Fruit fly (Drosophila melanogaster): ENCODE results near the gene CG16711.

CG16711 gene

DNA sequence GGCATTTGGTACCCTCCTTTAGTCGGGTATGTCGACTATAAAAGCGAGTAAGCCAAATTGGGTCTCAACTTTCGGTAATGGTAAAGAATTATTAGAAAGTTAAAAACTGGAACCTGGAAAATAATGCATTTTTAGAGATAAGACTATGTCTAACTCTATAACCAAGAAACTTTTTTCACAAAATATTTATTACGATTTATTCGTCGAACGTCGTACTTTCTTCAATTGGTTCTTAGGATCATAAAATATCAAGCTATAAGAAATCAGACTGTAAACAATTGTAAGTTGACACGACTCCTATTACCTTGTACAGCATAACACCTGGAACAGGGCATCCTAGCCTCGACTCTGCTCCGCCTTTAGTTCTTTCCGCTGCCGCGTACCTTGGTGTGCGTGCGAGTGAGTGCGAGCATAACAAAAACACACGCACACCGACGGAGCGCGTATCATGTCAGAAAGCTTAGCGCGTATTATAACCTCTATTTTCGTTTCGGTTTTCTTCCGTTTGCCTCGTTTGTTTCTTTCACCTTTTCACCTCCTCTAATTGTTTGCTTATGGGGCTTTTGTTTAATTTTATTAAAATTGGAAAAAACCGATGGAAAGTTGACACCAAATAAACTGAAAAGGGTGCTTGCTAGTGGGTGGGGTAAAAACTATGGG, 11.1 kb upstream of the CG16711 start:
- peak; percentile 41 for TF ChIP-seq CG17801 (GFP tag; optimal IDR thresholded peaks at IDR 0.05; ENCODE audit: partially characterized antibody)

DNA sequence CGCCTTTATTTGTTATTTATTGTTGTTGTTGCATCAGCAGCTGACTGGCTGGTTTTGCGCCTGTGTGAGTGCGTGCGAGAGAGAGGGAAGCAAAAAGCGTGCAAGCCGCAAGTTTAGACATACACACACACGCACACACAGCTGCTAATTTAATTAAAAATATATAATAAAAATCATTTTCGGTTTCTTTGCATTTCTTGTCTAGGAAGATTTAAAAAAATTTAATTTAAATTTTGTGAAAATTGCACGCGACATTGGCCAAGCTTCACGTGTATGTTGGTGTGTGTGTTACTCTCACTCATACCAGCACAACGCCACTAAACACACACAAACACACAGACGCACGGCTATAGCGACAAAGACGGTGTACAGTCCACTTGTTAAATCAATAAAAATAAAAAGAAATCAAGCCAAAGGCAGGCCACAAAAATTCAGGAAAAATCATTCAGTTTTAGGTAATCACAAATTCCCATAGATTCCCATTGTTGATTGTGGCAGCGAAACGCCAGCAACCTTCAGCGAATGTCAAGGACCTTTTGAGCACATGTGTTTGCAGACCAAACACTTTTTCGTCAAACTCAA, 10.5 kb upstream of the CG16711 start:
- TF ChIP-seq CG17801 (GFP tag; optimal IDR thresholded peaks at IDR 0.05; ENCODE audit: partially characterized antibody): no peak

DNA sequence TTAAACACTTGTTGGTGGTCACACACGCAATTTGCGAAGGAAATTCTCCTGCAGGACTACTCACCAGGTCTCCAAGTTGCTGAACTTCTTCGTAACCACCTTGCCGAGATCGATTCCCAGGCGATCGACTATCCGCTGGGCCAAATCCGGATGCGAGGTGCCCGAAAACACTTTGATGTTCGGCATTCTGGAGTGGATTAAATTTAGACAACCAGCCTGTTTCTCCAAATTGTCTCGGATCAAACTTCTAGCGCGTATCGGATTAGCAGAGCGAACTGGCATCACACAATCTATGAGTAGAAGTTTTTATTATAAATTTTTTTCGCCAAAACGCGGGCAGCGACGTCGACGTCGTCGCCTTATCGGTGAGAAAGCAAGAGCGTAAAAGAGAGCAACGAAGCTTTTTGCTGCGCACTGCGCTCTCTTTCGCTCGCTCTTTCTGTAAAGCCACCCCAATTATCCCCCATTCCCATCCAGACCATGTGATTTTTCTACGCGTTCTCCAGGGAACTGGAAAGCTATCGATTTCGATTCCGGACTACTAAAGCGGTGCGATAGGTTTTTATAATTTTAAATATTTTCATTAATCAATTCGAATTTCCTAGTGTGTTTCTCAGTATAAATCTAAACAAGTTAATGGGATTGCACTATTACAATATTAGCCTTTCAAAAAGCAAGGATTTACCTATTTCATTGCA, 9.8 kb upstream of the CG16711 start:
- no peak for TF ChIP-seq CG17801 (GFP tag; optimal IDR thresholded peaks at IDR 0.05; ENCODE audit: partially characterized antibody)

DNA sequence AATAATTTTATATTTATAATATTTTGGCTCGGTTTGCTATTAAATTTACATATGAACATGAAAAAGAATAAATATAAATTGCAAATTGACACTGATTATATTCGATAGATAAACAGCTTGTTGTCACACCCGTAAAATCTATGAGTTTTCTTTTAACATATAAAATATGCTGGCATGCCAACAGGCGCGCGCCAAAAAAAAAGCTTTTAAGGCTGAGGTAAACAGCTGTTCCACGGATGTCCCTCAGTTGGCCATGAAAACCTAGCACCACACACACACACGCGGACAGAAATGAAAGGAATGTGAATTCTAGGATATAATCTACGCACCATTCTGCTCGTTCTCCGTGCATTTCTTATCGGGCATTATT, 9.3 kb upstream of the CG16711 start:
- TF ChIP-seq CG17801 (GFP tag; optimal IDR thresholded peaks at IDR 0.05; ENCODE audit: partially characterized antibody): no peak

DNA sequence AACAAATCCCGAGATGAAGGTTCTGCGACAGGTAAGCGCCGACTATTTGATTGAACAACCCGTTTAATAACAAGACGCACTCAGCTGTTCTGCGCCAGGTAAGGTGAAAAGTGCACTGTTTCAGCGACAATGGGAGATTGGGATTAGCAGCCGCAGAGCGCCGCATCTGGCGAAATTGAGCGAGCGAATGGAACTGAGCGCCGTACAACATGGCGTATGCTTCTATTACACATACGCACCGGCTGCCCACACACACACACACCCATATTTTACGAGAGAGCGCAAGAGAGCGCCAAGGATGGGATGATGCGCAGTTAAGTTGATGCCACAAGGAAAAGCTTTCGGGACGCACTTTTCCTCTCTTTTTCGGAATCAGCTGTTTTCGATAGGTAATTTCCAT, 8.9 kb upstream of the CG16711 start:
- no peak for TF ChIP-seq CG17801 (GFP tag; optimal IDR thresholded peaks at IDR 0.05; ENCODE audit: partially characterized antibody)

DNA sequence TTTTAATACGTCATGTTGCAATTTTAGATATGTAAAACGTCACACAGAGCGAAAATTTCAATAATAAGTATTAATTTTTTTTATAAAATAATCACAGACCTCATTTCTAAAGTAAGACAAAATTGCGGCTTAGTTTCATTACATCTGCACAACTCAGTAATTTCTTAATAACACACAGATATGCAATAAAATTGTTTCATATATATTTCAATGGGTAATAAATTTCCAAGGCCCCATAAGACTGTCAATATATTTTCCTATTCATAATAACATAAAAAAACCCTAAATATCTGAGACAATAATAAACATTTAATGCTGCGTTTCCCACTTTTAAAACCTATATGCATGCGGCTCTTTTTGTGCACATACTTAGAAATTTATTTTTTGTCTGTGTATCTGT, 8.5 kb upstream of the CG16711 start:
- TF ChIP-seq CG17801 (GFP tag; optimal IDR thresholded peaks at IDR 0.05; ENCODE audit: partially characterized antibody): no peak

DNA sequence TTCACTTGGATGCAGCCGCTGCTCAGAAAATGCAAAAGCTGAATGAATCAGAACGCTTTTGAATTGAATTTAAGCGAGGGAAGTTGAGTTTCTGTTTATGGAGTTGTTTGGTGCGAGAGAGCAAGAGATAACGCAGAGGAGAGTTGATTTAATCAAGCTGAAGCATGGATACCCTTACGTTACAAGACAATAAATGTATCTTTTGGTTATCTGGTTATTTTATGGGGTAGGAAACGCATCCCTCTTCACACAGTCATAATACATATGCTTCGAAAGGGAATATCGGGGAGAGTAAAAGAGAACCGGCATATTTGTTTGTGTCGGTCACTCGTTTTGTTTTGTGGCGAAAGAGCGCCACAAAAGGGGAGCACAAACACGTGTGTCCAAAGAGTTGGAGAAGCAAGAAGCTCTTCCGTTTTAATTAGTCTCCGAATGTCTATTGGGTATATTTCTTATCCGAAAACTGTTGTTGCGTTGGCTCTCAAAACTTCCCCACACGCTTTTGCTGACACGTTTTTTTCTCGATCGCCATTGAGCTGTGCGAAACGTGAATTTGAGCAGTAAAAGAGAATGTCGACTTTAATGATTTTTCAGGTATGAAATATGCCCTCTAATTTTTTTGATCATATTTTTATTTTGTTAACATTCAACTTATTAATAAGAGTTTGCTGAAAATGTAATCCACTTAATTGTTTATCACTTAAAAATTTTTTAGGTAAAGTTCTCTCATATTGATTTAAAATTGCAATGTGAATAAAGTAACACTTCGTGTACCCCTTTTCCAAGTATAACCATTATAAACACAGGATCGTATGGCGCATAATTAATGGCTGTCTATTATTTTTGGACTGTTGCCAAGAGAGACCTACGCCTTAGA, 7.2 kb upstream of the CG16711 start, which contains the start of gene Prps:
TSS of gene Prps (minus strand) at position 51 of the 877 bp plus-strand sequence.
- peak; percentile 68 for TF ChIP-seq CG17801 (GFP tag; optimal IDR thresholded peaks at IDR 0.05; ENCODE audit: partially characterized antibody)

DNA sequence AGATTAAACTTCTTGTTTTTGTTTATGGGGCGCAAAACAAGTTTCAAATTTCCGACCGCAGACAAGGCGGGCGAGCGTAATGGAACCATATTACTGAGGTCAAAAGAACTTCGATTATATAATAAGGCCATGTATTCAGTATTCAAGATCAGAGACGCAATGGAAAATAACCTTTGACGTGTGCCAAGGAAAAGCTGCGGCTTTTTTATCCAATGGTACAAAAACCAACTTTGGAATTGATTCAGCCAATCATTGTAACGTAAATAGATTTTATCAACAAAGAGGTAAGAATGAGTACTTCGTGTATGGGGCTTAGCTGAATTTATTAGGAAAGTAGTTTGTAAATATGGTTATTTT, 6.6 kb upstream of the CG16711 start:
- no peak for TF ChIP-seq CG17801 (GFP tag; optimal IDR thresholded peaks at IDR 0.05; ENCODE audit: partially characterized antibody)

DNA sequence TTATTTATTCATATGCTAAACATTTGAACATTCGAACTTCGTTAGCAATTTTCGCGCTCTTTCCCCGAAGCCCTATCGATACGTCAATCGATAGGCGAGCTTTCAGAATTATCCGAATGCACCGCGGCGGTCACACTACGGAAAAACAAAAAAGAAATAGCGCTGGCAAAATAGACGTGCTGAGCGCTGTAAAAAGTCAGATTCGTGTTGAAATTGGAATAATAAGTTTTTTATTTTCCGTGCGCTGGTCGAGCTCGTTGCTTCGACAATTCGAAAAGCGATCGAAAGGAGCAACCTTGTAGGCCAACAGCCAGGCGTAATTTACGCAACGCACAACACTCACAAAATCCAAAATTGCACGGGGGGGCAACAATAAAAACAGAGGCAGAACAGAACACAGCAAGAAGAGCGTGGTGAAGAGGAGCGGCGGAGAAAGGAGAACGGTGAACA, 5.9 kb upstream of the CG16711 start, which contains the start of gene Ubc4:
TSS of gene Ubc4 (plus strand) at position 144 of the 450 bp plus-strand sequence.
- peak; percentile 44 for TF ChIP-seq CG17801 (GFP tag; optimal IDR thresholded peaks at IDR 0.05; ENCODE audit: partially characterized antibody)

DNA sequence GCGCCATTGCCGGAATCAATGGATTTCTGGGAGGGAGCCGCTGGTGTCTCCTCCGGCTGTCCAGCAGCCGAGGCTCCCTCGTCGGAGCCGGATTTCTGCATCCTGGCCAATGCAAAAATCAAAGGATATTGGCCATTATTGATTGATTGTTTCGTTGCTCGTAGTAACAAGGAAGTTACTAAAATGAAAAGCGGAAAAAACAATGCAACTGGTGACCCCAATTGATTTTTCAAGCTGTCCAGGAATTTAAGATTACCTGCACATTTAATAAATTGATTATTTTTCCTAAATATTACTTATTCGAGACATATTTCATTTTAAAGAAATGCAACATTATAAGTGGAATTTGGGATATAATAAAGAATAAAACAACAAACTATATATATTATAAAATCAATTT, 636 bp upstream of the CG16711 start, which contains the start of gene CG6761:
TSS of gene CG6761 (minus strand) at position 101 of the 400 bp plus-strand sequence.
- TF ChIP-seq CG17801 (GFP tag; optimal IDR thresholded peaks at IDR 0.05; ENCODE audit: partially characterized antibody): no peak

DNA sequence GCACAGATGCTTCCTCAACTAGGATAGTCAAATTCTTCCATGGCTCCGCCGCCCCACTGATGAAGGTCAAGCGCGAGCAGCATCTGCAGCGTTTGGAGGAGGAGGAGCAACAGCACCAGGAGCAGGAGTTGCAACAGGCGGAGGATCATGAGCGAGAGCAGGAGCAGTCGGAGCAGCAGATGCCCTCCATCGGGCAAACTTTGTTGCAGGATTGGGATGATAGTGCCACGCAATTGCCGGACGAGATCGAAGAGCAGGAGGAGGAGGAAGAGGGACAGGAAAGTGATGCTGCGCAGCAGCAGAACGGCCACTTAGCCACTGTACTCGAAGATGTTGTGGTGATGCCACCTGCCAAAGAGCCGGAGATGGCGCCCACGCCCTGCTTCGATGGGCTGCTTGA, 1.5 kb downstream of the CG16711 start:
- no peak for TF ChIP-seq CG17801 (GFP tag; optimal IDR thresholded peaks at IDR 0.05; ENCODE audit: partially characterized antibody)

DNA sequence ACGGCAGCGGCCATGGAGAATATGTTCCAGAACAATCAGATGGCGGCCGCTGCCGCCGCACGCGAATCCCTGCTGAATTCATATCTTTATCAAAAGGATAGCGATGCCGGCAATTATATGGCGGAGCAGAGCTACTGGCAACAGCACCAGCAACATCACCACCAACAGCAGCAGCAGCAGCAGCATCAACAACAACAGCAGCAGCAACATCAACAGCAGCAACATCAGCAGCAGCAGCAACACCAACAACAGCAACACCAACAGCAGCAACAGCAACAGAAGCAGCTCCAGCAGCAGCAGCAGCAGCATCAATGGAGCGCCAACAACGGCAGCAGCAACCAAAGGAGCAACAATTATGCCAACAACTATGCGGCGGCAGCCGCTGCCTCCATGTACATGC, 4.7 kb downstream of the CG16711 start:
- no peak for TF ChIP-seq CG17801 (GFP tag; optimal IDR thresholded peaks at IDR 0.05; ENCODE audit: partially characterized antibody)

DNA sequence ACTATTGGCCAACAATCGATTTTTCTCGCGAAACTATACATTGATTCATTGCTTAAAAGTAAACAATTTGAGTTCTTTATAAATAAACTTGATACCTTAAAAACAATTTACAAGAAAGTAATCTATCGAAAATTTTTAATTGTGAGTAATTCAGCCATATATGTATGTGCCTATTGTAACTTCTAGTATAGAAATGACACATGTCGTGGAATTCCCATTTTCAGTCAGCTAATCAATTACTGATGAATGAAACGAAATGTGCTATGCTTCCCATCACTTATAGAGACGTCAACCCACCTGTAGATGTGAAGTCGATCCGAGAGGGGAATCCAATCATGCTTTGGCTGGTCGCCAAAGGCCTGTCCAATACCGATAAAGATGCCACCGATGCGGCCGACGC, 7.1 kb downstream of the CG16711 start:
- TF ChIP-seq CG17801 (GFP tag; optimal IDR thresholded peaks at IDR 0.05; ENCODE audit: partially characterized antibody): no peak

DNA sequence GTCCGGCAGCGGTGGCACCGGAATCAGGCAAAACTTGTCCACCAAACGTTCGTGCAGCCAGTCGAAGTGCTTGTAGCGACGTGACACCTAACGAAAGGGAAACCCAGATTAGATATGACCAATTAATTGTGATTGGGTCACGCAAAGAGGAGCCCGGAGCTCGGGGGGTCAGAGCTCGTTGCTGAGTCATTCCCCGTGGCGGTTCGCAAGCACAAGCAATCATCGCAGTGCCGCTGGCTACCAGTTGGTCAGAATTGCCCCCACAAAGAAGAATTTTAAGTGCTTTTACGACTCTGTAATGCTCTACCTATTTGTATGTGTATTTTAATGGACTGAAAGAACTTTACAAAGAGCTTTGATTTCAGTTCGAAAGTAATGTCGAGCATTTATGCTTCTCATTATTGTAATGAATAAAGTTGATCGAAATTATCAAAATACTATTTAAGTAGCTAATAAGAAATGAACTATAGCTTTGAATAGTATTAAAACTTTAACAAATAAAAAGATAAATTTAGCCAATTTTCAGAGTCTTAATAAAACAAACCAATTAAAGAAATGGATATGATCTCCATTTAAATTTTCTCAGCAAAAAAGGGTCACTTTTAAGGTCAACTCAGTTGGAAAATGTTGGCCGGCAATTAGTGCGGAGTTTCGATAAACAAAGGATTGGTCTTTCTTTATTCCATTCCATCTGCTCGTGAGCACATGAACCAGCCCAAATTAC, 8.1 kb downstream of the CG16711 start:
- TF ChIP-seq CG17801 (GFP tag; optimal IDR thresholded peaks at IDR 0.05; ENCODE audit: partially characterized antibody): no peak

Measured in ovary, adult (tissue).